Worm (Caenorhabditis elegans) whole organism, L3 larva: ENCODE results near the gene srab-21.
A peak's percentile ranks its signal among the peaks of the same experiment; 100 is the strongest.

ENCODE experiments used
- R02D3.7 ChIP-seq: fragments of 150-350 bp; optimal IDR thresholded peaks from 2 replicates; lab custom pipeline; 2014; ENCODE audit warnings: missing biosample characterization, missing genetic modification characterization
- ZK546.5 ChIP-seq: sonication (generic microtip); optimal IDR thresholded peaks from 2 replicates; lab custom pipeline; 2017; ENCODE audit warnings: missing biosample characterization, missing genetic modification characterization
- aly-2 ChIP-seq: fragments of 150-350 bp; optimal IDR thresholded peaks from 2 replicates; lab custom pipeline; 2014; ENCODE audit warnings: missing biosample characterization, missing genetic modification characterization
- ama-1 ChIP-seq: fragments of 150-350 bp; optimal IDR thresholded peaks from 2 replicates; lab custom pipeline; 2018
- ceh-16 ChIP-seq: sonication (generic microtip); optimal IDR thresholded peaks from 2 replicates; lab custom pipeline; 2017; ENCODE audit warnings: missing biosample characterization, missing genetic modification characterization
- ceh-28 ChIP-seq: fragments of 150-350 bp; optimal IDR thresholded peaks from 2 replicates; lab custom pipeline; 2014; ENCODE audit warnings: missing biosample characterization, missing genetic modification reagents, missing genetic modification characterization
- ceh-82 ChIP-seq: fragments of 150-350 bp; optimal IDR thresholded peaks from 2 replicates; lab custom pipeline; 2014; ENCODE audit warnings: missing biosample characterization, missing genetic modification characterization
- daf-12 ChIP-seq: fragments of 150-350 bp; optimal IDR thresholded peaks from 2 replicates; lab custom pipeline; 2014; ENCODE audit warnings: missing biosample characterization, missing genetic modification reagents, missing genetic modification characterization
- egl-27 ChIP-seq: sonication (generic microtip); optimal IDR thresholded peaks from 4 replicates; lab custom pipeline; 2017; ENCODE audit warnings: missing biosample characterization, missing genetic modification reagents, missing genetic modification characterization
- elt-1 ChIP-seq: fragments of 150-350 bp; optimal IDR thresholded peaks from 2 replicates; lab custom pipeline; 2014; ENCODE audit warnings: missing biosample characterization, missing genetic modification characterization
- elt-2 ChIP-seq: sonication (generic microtip); optimal IDR thresholded peaks from 2 replicates; lab custom pipeline; 2016; ENCODE audit warnings: missing genetic modification reagents, mild to moderate bottlenecking, missing genetic modification characterization, missing compliant biosample characterization
- elt-3 ChIP-seq, 3 experiments: fragments of 150-350 bp in 1 of 3; sonication (generic microtip) in 2 of 3; optimal IDR thresholded peaks; 2 replicates in 2 of 3; 4 replicates in 1 of 3; lab custom pipeline; 2014 to 2017; ENCODE audit warnings: missing biosample characterization in 3 of 3, missing genetic modification characterization in 3 of 3
- eor-1 ChIP-seq, 2 experiments: fragments of 150-350 bp; optimal IDR thresholded peaks; 2 replicates each; lab custom pipeline; 2014 to 2018; ENCODE audit warnings: missing biosample characterization in 2 of 2, missing genetic modification characterization in 2 of 2
- fkh-10 ChIP-seq: sonication (generic microtip); optimal IDR thresholded peaks from 2 replicates; lab custom pipeline; 2017; ENCODE audit warnings: missing biosample characterization, missing genetic modification reagents, missing genetic modification characterization
- fkh-2 ChIP-seq: fragments of 150-350 bp; optimal IDR thresholded peaks from 2 replicates; lab custom pipeline; 2014; ENCODE audit warnings: missing biosample characterization, missing genetic modification reagents, missing genetic modification characterization
- hmg-11 ChIP-seq: sonication (generic microtip); optimal IDR thresholded peaks from 2 replicates; lab custom pipeline; 2016; ENCODE audit warnings: missing genetic modification characterization, missing compliant biosample characterization
- jun-1 ChIP-seq: fragments of 150-350 bp; optimal IDR thresholded peaks from 2 replicates; lab custom pipeline; 2014; ENCODE audit warnings: missing biosample characterization, missing genetic modification reagents, missing genetic modification characterization
- lin-15B ChIP-seq: fragments of 150-350 bp; optimal IDR thresholded peaks from 2 replicates; lab custom pipeline; 2014; ENCODE audit warnings: missing biosample characterization, missing genetic modification characterization
- lin-39 ChIP-seq: fragments of 150-350 bp; optimal IDR thresholded peaks from 2 replicates; lab custom pipeline; 2018; ENCODE audit warnings: missing biosample characterization, missing genetic modification reagents, missing genetic modification characterization
- lsy-12 ChIP-seq: sonication (generic microtip); optimal IDR thresholded peaks from 2 replicates; lab custom pipeline; 2016; ENCODE audit warnings: mild to moderate bottlenecking, missing genetic modification characterization, missing compliant biosample characterization
- mdl-1 ChIP-seq: fragments of 150-350 bp; optimal IDR thresholded peaks from 2 replicates; lab custom pipeline; 2014; ENCODE audit warnings: missing biosample characterization, missing genetic modification characterization
- mml-1 ChIP-seq: fragments of 150-350 bp; sonication (generic microtip); optimal IDR thresholded peaks from 3 replicates; lab custom pipeline; 2014; ENCODE audit warnings: missing biosample characterization, missing genetic modification characterization
- nfya-1 ChIP-seq: sonication (generic microtip); optimal IDR thresholded peaks from 2 replicates; lab custom pipeline; 2017; ENCODE audit warnings: missing genetic modification characterization, mild to moderate bottlenecking, missing compliant biosample characterization, antibody characterized with exemption, moderate library complexity; ENCODE audit not compliant: insufficient read depth
- nhr-12 ChIP-seq: fragments of 150-350 bp; optimal IDR thresholded peaks from 2 replicates; lab custom pipeline; 2014; ENCODE audit warnings: missing biosample characterization, missing genetic modification characterization
- nhr-23 ChIP-seq: fragments of 150-350 bp; optimal IDR thresholded peaks from 2 replicates; lab custom pipeline; 2014; ENCODE audit warnings: missing biosample characterization, missing genetic modification reagents, missing genetic modification characterization
- nhr-237 ChIP-seq: fragments of 150-350 bp; optimal IDR thresholded peaks from 2 replicates; lab custom pipeline; 2014; ENCODE audit warnings: missing biosample characterization, missing genetic modification characterization
- nhr-28 ChIP-seq: fragments of 150-350 bp; optimal IDR thresholded peaks from 2 replicates; lab custom pipeline; 2014; ENCODE audit warnings: missing biosample characterization, missing genetic modification characterization
- nhr-43 ChIP-seq: sonication (generic microtip); optimal IDR thresholded peaks from 2 replicates; lab custom pipeline; 2016; ENCODE audit warnings: mild to moderate bottlenecking, missing genetic modification characterization, missing compliant biosample characterization; ENCODE audit not compliant: poor library complexity, severe bottlenecking
- nhr-67 ChIP-seq: fragments of 150-350 bp; optimal IDR thresholded peaks from 2 replicates; lab custom pipeline; 2014; ENCODE audit warnings: missing biosample characterization, missing genetic modification characterization
- nhr-76 ChIP-seq: fragments of 150-350 bp; sonication (generic microtip); optimal IDR thresholded peaks from 5 replicates; lab custom pipeline; 2014; ENCODE audit warnings: missing biosample characterization, missing genetic modification characterization
- nhr-77 ChIP-seq: fragments of 150-350 bp; optimal IDR thresholded peaks from 2 replicates; lab custom pipeline; 2014; ENCODE audit warnings: missing biosample characterization, missing genetic modification characterization
- pqm-1 ChIP-seq: fragments of 150-350 bp; optimal IDR thresholded peaks from 2 replicates; lab custom pipeline; 2017; ENCODE audit warnings: missing biosample characterization, missing genetic modification characterization, inconsistent platforms
- skn-1 ChIP-seq: fragments of 150-350 bp; optimal IDR thresholded peaks from 2 replicates; lab custom pipeline; 2014; ENCODE audit warnings: missing biosample characterization, missing genetic modification characterization
- snpc-4 ChIP-seq: fragments of 150-350 bp; optimal IDR thresholded peaks from 2 replicates; lab custom pipeline; 2014; ENCODE audit warnings: missing biosample characterization, missing genetic modification characterization
- tbx-2 ChIP-seq: sonication (generic microtip); optimal IDR thresholded peaks from 2 replicates; lab custom pipeline; 2016; ENCODE audit warnings: mild to moderate bottlenecking, missing genetic modification characterization, missing compliant biosample characterization
- unc-39 ChIP-seq: sonication (generic microtip); optimal IDR thresholded peaks from 4 replicates; lab custom pipeline; 2017; ENCODE audit warnings: missing biosample characterization, missing genetic modification characterization
- unc-62 ChIP-seq: fragments of 150-350 bp; sonication (generic microtip); optimal IDR thresholded peaks from 4 replicates; lab custom pipeline; 2014; ENCODE audit warnings: missing biosample characterization, missing genetic modification reagents, missing genetic modification characterization
- zag-1 ChIP-seq: fragments of 150-350 bp; optimal IDR thresholded peaks from 2 replicates; lab custom pipeline; 2014; ENCODE audit warnings: missing biosample characterization, missing genetic modification characterization
- ztf-4 ChIP-seq: fragments of 150-350 bp; optimal IDR thresholded peaks from 2 replicates; lab custom pipeline; 2014; ENCODE audit warnings: missing biosample characterization, missing genetic modification characterization

The srab-21 gene

DNA sequence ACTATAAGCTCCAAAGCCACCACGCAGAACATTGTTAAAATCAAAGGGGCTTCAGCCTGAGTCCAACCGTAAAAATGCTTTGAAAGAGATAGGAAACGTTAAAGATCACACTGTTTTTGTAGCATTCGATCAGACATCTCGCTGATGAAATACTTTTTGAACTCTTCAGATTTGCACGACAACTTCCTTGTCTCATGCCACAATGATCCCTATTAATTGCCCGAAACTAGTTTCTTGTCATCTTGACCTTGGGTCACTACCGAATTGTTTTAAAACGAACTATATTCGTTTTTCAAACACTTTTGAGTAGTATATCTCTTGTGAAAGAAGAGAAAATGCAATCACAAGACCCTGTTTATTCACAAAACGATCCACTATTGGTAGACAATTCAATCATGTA, 6.3 kb downstream of the srab-21 start, which contains the start of gene T20D4.3:
TSS of gene T20D4.3 (plus strand) at position 301 of the 400 bp plus-strand sequence.
- no peak for TF ChIP-seq nfya-1 (tag; lab: Kevin White, UChicago)
- TF ChIP-seq daf-12 (tag; lab: Kevin White, UChicago): no peak
- TF ChIP-seq nhr-12 (tag; lab: Kevin White, UChicago): no peak
- no peak for TF ChIP-seq elt-1 (tag; lab: Kevin White, UChicago)
- no peak for TF ChIP-seq nhr-76
- no peak for TF ChIP-seq nhr-23
- no peak for TF ChIP-seq nhr-77
- TF ChIP-seq jun-1: no peak
- no peak for TF ChIP-seq elt-2 (tag; lab: Kevin White, UChicago)
- TF ChIP-seq ZK546.5 (tag; lab: Kevin White, UChicago): no peak
- no peak for TF ChIP-seq lin-39 (tag; lab: Kevin White, UChicago)
- no peak for TF ChIP-seq ama-1
- TF ChIP-seq snpc-4: no peak
- no peak for TF ChIP-seq fkh-10 (GFP tag; lab: Kevin White, UChicago)
- TF ChIP-seq nhr-237: no peak
- TF ChIP-seq nhr-67 (tag; lab: Kevin White, UChicago): no peak
- no peak for TF ChIP-seq skn-1
- no peak for TF ChIP-seq tbx-2 (tag; lab: Kevin White, UChicago)
- no peak for TF ChIP-seq nhr-43 (tag; lab: Kevin White, UChicago)

DNA sequence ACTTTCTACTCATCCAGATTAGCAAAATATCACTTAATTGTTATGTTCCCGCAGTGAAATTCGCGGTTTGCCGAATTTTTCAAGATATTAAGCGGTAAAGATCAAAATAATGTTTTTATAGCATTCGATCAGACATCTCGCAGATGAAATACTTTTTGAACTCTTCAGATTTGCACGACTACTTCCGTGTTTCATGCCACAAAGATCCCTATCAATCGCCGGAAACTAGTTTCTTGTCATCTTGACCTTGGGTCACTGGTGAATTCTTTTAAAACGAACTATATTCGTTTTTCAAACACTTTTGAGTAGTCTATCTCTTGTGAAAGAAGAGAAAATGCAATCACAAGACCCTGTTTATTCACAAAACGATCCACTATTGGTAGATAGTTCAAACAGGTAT, 11.2 kb downstream of the srab-21 start, which contains the start of gene txt-11:
TSS of gene txt-11 (plus strand) at position 301 of the 400 bp plus-strand sequence.
- peak; percentile 36 for TF ChIP-seq nhr-23
- TF ChIP-seq zag-1 (tag; lab: Kevin White, UChicago): no peak
- TF ChIP-seq ceh-28: no peak
- TF ChIP-seq lsy-12 (tag; lab: Kevin White, UChicago): no peak

DNA sequence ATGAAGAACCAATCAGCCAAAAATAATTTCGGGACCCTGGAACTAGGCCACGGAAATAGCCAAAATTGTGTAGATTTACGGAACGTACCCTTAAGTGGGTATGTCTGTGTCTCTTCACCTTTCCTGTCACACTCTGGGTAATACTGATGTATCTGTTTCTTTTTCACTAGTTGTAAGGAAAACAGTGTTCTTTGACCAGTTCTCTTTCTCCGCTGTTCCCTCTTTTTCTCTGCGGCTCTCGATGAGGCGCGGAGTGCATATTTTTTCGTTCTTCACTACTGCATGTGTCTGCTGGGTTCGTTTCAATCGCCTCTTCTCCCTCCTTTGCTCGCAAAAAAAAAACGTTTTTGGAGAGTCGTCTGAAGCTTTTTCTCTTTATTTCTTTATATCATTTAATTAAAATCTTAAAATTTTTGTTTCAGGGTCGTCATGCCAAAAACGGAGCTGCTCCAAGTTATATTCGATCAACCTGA, 14.1 kb downstream of the srab-21 start, which contains the start of gene arrd-22:
TSS of gene arrd-22 (plus strand) at position 423 of the 473 bp plus-strand sequence.
- no peak for TF ChIP-seq ceh-82
- TF ChIP-seq pqm-1 (tag; lab: Kevin White, UChicago): no peak
- no peak for TF ChIP-seq egl-27 (tag; lab: Kevin White, UChicago)
- peak; percentile 20 for TF ChIP-seq nfya-1 (tag; lab: Kevin White, UChicago)
- TF ChIP-seq hmg-11 (tag; lab: Kevin White, UChicago): no peak
- TF ChIP-seq lin-15B (tag; lab: Kevin White, UChicago): no peak
- no peak for TF ChIP-seq eor-1 (tag; optimal IDR thresholded peaks at IDR 0.05; lab: Kevin White, UChicago)
- peak; percentile 56 for TF ChIP-seq nhr-23
- no peak for TF ChIP-seq unc-39
- TF ChIP-seq ztf-4 (tag; lab: Kevin White, UChicago): no peak
- TF ChIP-seq elt-3 (tag; optimal IDR thresholded peaks at IDR 0.05; lab: Kevin White, UChicago): no peak
- no peak for TF ChIP-seq nhr-77
- no peak for TF ChIP-seq nhr-67 (tag; lab: Kevin White, UChicago)
- TF ChIP-seq elt-2 (tag; lab: Kevin White, UChicago): no peak
- TF ChIP-seq aly-2: no peak
- no peak for TF ChIP-seq mml-1
- TF ChIP-seq R02D3.7: no peak
- TF ChIP-seq unc-62 (GFP tag; lab: Kevin White, UChicago): no peak
- TF ChIP-seq nhr-12 (tag; lab: Kevin White, UChicago): no peak
- no peak for TF ChIP-seq ceh-16 (tag; lab: Kevin White, UChicago)
- TF ChIP-seq fkh-10 (GFP tag; lab: Kevin White, UChicago): no peak
- TF ChIP-seq zag-1 (tag; lab: Kevin White, UChicago): no peak
- peak; percentile 33 for TF ChIP-seq lin-39 (tag; lab: Kevin White, UChicago)
- no peak for TF ChIP-seq nhr-76
- no peak for TF ChIP-seq nhr-28 (tag; lab: Kevin White, UChicago)
- no peak for TF ChIP-seq fkh-2 (tag; lab: Kevin White, UChicago)
- TF ChIP-seq mdl-1: peak; percentile 6
- TF ChIP-seq nhr-43 (tag; lab: Kevin White, UChicago): no peak
- TF ChIP-seq elt-1 (tag; lab: Kevin White, UChicago): no peak
